Fruit fly (Drosophila melanogaster): ENCODE data around the gene Mms19.

DNA sequence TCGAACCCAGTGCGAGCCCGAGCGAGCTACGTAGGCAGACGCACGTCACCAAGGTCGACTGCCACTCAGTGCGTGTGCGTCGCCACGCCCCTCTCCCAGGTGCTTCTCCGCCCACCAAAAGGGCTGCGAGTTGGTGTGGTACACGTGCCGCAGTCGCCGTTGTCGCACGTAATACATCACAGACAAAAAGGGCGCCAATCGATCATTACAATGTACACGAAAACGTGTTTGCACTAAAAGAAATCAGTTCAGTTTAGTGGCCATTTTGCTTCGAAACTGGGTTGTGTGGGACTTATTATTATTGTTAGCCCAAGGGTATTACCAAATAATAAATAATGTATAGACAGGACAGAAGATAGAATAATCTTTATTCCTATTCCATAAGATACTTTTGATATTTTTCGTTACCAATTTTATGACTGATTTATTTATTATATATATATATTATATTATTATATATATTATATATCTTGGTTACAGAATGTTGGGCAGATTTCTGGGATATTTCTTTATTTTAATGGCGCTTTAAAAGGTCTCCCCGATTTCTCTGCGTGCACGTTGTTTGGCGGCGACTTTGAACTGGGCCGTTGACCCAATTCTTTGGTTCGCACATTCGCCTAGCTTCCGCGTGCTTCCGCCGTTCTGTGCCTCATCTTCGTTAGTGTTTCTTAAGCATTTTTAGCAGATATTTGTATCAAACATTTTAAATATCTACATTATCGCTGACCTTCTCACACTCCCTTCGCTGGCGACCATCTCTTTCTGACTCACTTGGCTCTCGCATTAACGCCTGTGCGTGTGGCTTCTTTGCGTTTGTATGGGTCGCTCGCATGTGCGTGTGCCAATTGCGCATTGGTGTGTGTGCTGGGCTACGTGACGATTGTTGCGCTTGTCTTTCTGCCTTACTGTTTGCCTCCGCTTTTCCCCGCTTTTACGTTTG, 31.2 kb downstream of the Mms19 start:
- TF ChIP-seq psq (optimal IDR thresholded peaks at IDR 0.05) (no peak), usp (GFP tag; optimal IDR thresholded peaks at IDR 0.05) (no peak), Dll (optimal IDR thresholded peaks at IDR 0.05) (no peak), EcR (GFP tag; optimal IDR thresholded peaks at IDR 0.05) (peak in 1 of 2 experiments; percentile 11), pan (optimal IDR thresholded peaks at IDR 0.05) (no peak), CG8478 (optimal IDR thresholded peaks at IDR 0.05) (peak; percentile 55)
